Fruit fly (Drosophila melanogaster): ENCODE data around the gene CG2701.

Gene CG2701

DNA sequence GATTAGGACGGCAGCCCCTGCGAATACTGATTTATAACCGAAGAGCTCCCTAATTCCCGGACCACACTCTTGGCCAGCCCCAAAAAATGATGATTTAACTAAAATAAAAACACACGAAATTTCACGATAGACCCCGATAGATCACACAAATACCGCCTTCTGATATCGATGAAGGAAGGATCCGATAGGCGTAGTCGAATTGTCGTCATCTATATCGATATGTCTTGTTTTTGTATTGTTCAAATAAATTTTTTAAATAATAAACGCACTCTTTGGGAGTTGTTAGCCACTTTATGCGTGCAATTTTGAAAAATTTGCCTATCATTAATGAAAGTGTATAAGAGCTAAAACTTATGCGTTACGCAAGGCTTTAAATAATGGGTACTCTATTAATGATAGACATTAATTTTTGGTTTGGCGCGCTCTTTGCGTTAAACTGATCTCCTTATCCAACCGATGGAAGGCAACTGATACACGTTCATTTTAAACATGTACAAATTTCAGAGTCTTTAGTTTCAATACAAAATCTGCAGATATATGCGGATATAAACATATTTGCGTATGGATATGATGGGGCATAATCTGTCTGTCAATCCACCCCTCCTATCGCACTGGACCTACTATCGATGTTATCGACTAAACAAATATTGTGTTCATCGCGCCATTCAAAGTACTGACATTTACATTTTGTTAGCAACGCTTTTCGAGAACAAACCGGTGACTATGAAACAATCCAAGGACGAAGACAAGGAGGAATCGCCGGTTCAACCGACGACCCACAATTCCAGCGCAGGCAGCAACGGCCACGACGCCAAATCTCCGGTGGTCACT is 21.8 kb downstream of the CG2701 start, which contains the start of the genes Spg7 and Lint-O (continued):
- peak; percentile 76 for TF ChIP-seq amos (GFP tag; IDR thresholded peaks at IDR 0.05; ENCODE audit: partially characterized antibody)
- TF ChIP-seq E2f2 (GFP tag; IDR thresholded peaks at IDR 0.05), result peak; percentile 69
- TF ChIP-seq CG11093 (GFP tag; IDR thresholded peaks at IDR 0.05), result no peak
- no peak for TF ChIP-seq Aef1 (GFP tag; IDR thresholded peaks at IDR 0.05)
- no peak for TF ChIP-seq fu2 (GFP tag; optimal IDR thresholded peaks at IDR 0.05)
- TF ChIP-seq pzg (GFP tag; optimal IDR thresholded peaks at IDR 0.05), result peak; percentile 21
- no peak for TF ChIP-seq Neu2 (GFP tag; optimal IDR thresholded peaks at IDR 0.05; ENCODE audit: borderline replicate concordance)
- TF ChIP-seq CG2889 (GFP tag; IDR thresholded peaks at IDR 0.05), result no peak
- peak; percentile 84 for TF ChIP-seq Opbp (GFP tag; IDR thresholded peaks at IDR 0.05; ENCODE audit: partially characterized antibody)
- no peak for TF ChIP-seq CG11504 (tag; optimal IDR thresholded peaks at IDR 0.05)
- peak; percentile 83 for TF ChIP-seq CG34224 (GFP tag; IDR thresholded peaks at IDR 0.05; ENCODE audit: partially characterized antibody)
- TF ChIP-seq Optix (GFP tag; IDR thresholded peaks at IDR 0.05), result no peak
- peak; percentile 66; the same call in 2 of the 3 replicates for TF ChIP-seq hb (GFP tag; IDR thresholded peaks at IDR 0.05; ENCODE audit: partially characterized antibody)
- TF ChIP-seq stwl (tag; optimal IDR thresholded peaks at IDR 0.05), result peak; percentile 19
- peak; percentile 63 for TF ChIP-seq CG2116 (GFP tag; optimal IDR thresholded peaks at IDR 0.05)
- TF ChIP-seq zen2 (GFP tag; IDR thresholded peaks at IDR 0.05; ENCODE audit: partially characterized antibody), result peak; percentile 59
- TF ChIP-seq CG15514 (GFP tag; optimal IDR thresholded peaks at IDR 0.05), result peak; percentile 45
- no peak for TF ChIP-seq CG12744 (GFP tag; optimal IDR thresholded peaks at IDR 0.05)
- no peak for TF ChIP-seq fru (optimal IDR thresholded peaks at IDR 0.05)
- peak; percentile 52 for TF ChIP-seq sens (GFP tag)
- TF ChIP-seq Dfd (GFP tag; optimal IDR thresholded peaks at IDR 0.05), result no peak
- TF ChIP-seq bbx (GFP tag; IDR thresholded peaks at IDR 0.05; ENCODE audit: partially characterized antibody), result peak; percentile 76
- no peak for TF ChIP-seq repo (GFP tag; optimal IDR thresholded peaks at IDR 0.05)
- TF ChIP-seq kah (GFP tag; optimal IDR thresholded peaks at IDR 0.05), result no peak
- no peak for TF ChIP-seq gcm (GFP tag; optimal IDR thresholded peaks at IDR 0.05)
- TF ChIP-seq CG10147 (GFP tag; optimal IDR thresholded peaks at IDR 0.05), result no peak
- no peak for TF ChIP-seq sima (GFP tag; optimal IDR thresholded peaks at IDR 0.05)
- TF ChIP-seq Myb (GFP tag; optimal IDR thresholded peaks at IDR 0.05), result no peak
- TF ChIP-seq CG14050 (GFP tag; IDR thresholded peaks at IDR 0.05), result no peak
- TF ChIP-seq nerfin-2 (GFP tag; IDR thresholded peaks at IDR 0.05; ENCODE audit: partially characterized antibody), result peak; percentile 69
- TF ChIP-seq knrl (GFP tag; IDR thresholded peaks at IDR 0.05; ENCODE audit: partially characterized antibody), result peak; percentile 65; the same call in 2 of the 3 replicates
- no peak for TF ChIP-seq ERR (GFP tag; optimal IDR thresholded peaks at IDR 0.05)
- no peak for TF ChIP-seq CG11723 (GFP tag; optimal IDR thresholded peaks at IDR 0.05)
- no peak for TF ChIP-seq CG10565 (GFP tag; optimal IDR thresholded peaks at IDR 0.05)
- TF ChIP-seq ttk (GFP tag; IDR thresholded peaks at IDR 0.05), result no peak
- no peak for TF ChIP-seq CG16863 (GFP tag; optimal IDR thresholded peaks at IDR 0.05)
- TF ChIP-seq CG6175 (GFP tag; IDR thresholded peaks at IDR 0.05), result no peak
- 0 out of 3 replicates have a peak, but pooled peaks have one; percentile 34 for TF ChIP-seq mld (GFP tag; IDR thresholded peaks at IDR 0.05; ENCODE audit: partially characterized antibody)
- TF ChIP-seq CG2202 (tag; optimal IDR thresholded peaks at IDR 0.05), result no peak
- peak; percentile 74 for TF ChIP-seq CG16813 (GFP tag; IDR thresholded peaks at IDR 0.05; ENCODE audit: partially characterized antibody)
- TF ChIP-seq gsb (GFP tag; IDR thresholded peaks at IDR 0.05), result no peak
- TF ChIP-seq MBD-R2 (GFP tag; IDR thresholded peaks at IDR 0.05), result peak; percentile 57; the same call in 1 of the 2 replicates
- TF ChIP-seq Sry-δ (GFP tag; optimal IDR thresholded peaks at IDR 0.05), result peak; percentile 62
- TF ChIP-seq CG2129 (GFP tag; IDR thresholded peaks at IDR 0.05; ENCODE audit: partially characterized antibody), result peak; percentile 23; the same call in 1 of the 2 replicates
- no peak for TF ChIP-seq wdn (GFP tag; IDR thresholded peaks at IDR 0.05)
- TF ChIP-seq CG11085 (GFP tag; IDR thresholded peaks at IDR 0.05), result no peak
- no peak for TF ChIP-seq Fer1 (GFP tag; optimal IDR thresholded peaks at IDR 0.05)
- peak; percentile 63 for TF ChIP-seq CG9437 (GFP tag; optimal IDR thresholded peaks at IDR 0.05)

Measured in whole organism, embryonic.